Fruit fly (Drosophila melanogaster) whole organism, wandering third instar larva: ENCODE data around the gene CG14326.

ENCODE experiments used
- Abd-B ChIP-seq: fragments of >200 bp; optimal IDR thresholded peaks from 2 replicates; lab custom pipeline; 2017; ENCODE audit warnings: missing biosample characterization, missing genetic modification characterization
- CrebA ChIP-seq: fragments of 200-800 bp; sonication (Bioruptor generic); optimal IDR thresholded peaks from 2 replicates; lab custom pipeline; 2016; ENCODE audit warnings: missing biosample characterization, mild to moderate bottlenecking, missing genetic modification characterization, borderline replicate concordance
- HLH106 ChIP-seq: fragments of 200-800 bp; optimal IDR thresholded peaks from 3 replicates; lab custom pipeline; 2019; ENCODE audit warnings: missing biosample characterization, mild to moderate bottlenecking, missing genetic modification characterization, moderate library complexity
- Hnf4 ChIP-seq: fragments of 200-800 bp; sonication (Bioruptor generic); optimal IDR thresholded peaks from 2 replicates; lab custom pipeline; 2016; ENCODE audit warnings: missing biosample characterization, mild to moderate bottlenecking, missing genetic modification characterization
- Hr78 ChIP-seq: fragments of >200 bp; optimal IDR thresholded peaks from 2 replicates; lab custom pipeline; 2017; ENCODE audit warnings: missing biosample characterization, missing genetic modification characterization
- Hr83 ChIP-seq: fragments of 200-300 bp; sonication (Bioruptor generic); optimal IDR thresholded peaks from 2 replicates; lab custom pipeline; 2016; ENCODE audit warnings: missing biosample characterization, mild to moderate bottlenecking, missing genetic modification characterization, moderate library complexity; ENCODE audit not compliant: poor library complexity, severe bottlenecking
- Jra ChIP-seq: sonication (Bioruptor generic); optimal IDR thresholded peaks from 2 replicates; lab custom pipeline; 2016; ENCODE audit warnings: missing biosample characterization, missing genetic modification characterization
- Myc ChIP-seq: fragments of >200 bp; optimal IDR thresholded peaks from 2 replicates; lab custom pipeline; 2017
- N ChIP-seq: fragments of >200 bp; optimal IDR thresholded peaks from 2 replicates; lab custom pipeline; 2018; ENCODE audit warnings: missing biosample characterization, missing external identifiers, missing genetic modification characterization
- Rel ChIP-seq, 2 experiments: fragments of 200-800 bp; sonication (Bioruptor generic) in 1 of 2; optimal IDR thresholded peaks; 2 replicates in 1 of 2; 3 replicates in 1 of 2; lab custom pipeline; 2016 to 2019; ENCODE audit warnings: mild to moderate bottlenecking in 2 of 2, missing biosample characterization in 2 of 2, missing genetic modification characterization in 2 of 2, moderate library complexity in 1 of 2
- Vsx2 ChIP-seq: fragments of 200-300, 225-300 bp; sonication (Bioruptor generic); optimal IDR thresholded peaks from 2 replicates; lab custom pipeline; 2018; ENCODE audit warnings: missing biosample characterization, missing genetic modification characterization; ENCODE audit not compliant: partially characterized antibody
- br ChIP-seq: fragments of 200-800 bp; sonication (Bioruptor generic); optimal IDR thresholded peaks from 2 replicates; lab custom pipeline; 2016; ENCODE audit warnings: missing biosample characterization, missing genetic modification characterization
- brk ChIP-seq: fragments of 200-800 bp; sonication (Bioruptor generic); optimal IDR thresholded peaks from 2 replicates; lab custom pipeline; 2016; ENCODE audit warnings: missing biosample characterization, mild to moderate bottlenecking, missing genetic modification characterization
- dl ChIP-seq, 2 experiments: fragments of 175-275, 200-275 bp in 1 of 2; fragments of 200-275 bp in 1 of 2; sonication (Bioruptor generic); optimal IDR thresholded peaks; lab custom pipeline; 2018; ENCODE audit warnings: mild to moderate bottlenecking in 2 of 2, missing biosample characterization in 2 of 2, missing genetic modification characterization in 2 of 2, moderate library complexity in 2 of 2; ENCODE audit not compliant: partially characterized antibody in 2 of 2, insufficient read depth in 1 of 2
- dsf ChIP-seq: sonication (Bioruptor generic); optimal IDR thresholded peaks from 2 replicates; lab custom pipeline; 2016; ENCODE audit warnings: missing biosample characterization, missing genetic modification characterization, borderline replicate concordance
- ey ChIP-seq: fragments of 200-800 bp; sonication (Bioruptor generic); optimal IDR thresholded peaks from 2 replicates; lab custom pipeline; 2016; ENCODE audit warnings: missing biosample characterization, missing genetic modification characterization
- fru ChIP-seq: fragments of 200-800 bp; sonication (Bioruptor generic); optimal IDR thresholded peaks from 3 replicates; lab custom pipeline; 2016; ENCODE audit warnings: missing biosample characterization, mild to moderate bottlenecking, missing genetic modification characterization
- h ChIP-seq: fragments of 200-800 bp; sonication (Bioruptor generic); optimal IDR thresholded peaks from 3 replicates; lab custom pipeline; 2016; ENCODE audit warnings: missing biosample characterization, mild to moderate bottlenecking, missing genetic modification characterization
- lola ChIP-seq: fragments of >200 bp; optimal IDR thresholded peaks from 2 replicates; lab custom pipeline; 2017; ENCODE audit warnings: missing biosample characterization, missing genetic modification characterization
- pan ChIP-seq: fragments of >200 bp; optimal IDR thresholded peaks from 2 replicates; lab custom pipeline; 2017
- psq ChIP-seq: fragments of 200-800 bp; sonication (Bioruptor generic); optimal IDR thresholded peaks from 3 replicates; lab custom pipeline; 2017; ENCODE audit warnings: missing biosample characterization, mild to moderate bottlenecking, missing genetic modification characterization, moderate library complexity
- sv ChIP-seq: fragments of 200-800 bp; sonication (Bioruptor generic); optimal IDR thresholded peaks from 3 replicates; lab custom pipeline; 2016; ENCODE audit warnings: missing biosample characterization, missing genetic modification characterization
- tai ChIP-seq: sonication (Bioruptor generic); optimal IDR thresholded peaks from 2 replicates; lab custom pipeline; 2016; ENCODE audit warnings: missing biosample characterization, missing genetic modification characterization
- usp ChIP-seq: fragments of >200 bp; optimal IDR thresholded peaks from 2 replicates; lab custom pipeline; 2017; ENCODE audit warnings: missing biosample characterization, missing genetic modification characterization
- woc ChIP-seq: sonication (Bioruptor generic); optimal IDR thresholded peaks from 2 replicates; lab custom pipeline; 2016; ENCODE audit warnings: missing biosample characterization, mild to moderate bottlenecking, missing genetic modification characterization

CG14326 gene

DNA sequence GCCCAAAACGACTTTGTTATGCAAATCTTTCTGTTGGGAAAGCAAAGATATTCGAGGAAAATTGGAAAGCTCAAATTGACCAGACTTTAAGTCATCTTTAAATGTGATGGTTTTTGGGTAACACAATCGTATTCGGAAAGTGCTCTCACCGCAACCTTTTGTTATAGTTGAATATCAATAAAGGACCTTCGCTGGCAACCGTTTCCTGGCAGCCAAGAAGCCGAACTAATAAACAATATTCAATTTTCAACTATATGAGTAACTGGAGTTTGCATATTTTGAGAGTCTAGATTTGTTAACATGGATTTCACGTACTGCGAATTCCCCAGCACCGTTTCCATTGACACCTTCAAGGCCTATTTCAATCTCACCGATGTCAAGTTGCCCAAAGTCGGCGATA lies 7.9 kb downstream of the CG14326 start, which contains the start of gene CG14325:
TSS of gene CG14325 (plus strand) at position 301 of the 400 bp plus-strand sequence.
- TF ChIP-seq woc (GFP tag; lab: Kevin White, UChicago) (no peak), h (no peak), Abd-B (GFP tag; lab: Kevin White, UChicago) (no peak), psq (GFP tag; lab: Kevin White, UChicago) (no peak), dsf (GFP tag; lab: Kevin White, UChicago) (no peak), pan (lab: Kevin White, UChicago) (no peak)

DNA sequence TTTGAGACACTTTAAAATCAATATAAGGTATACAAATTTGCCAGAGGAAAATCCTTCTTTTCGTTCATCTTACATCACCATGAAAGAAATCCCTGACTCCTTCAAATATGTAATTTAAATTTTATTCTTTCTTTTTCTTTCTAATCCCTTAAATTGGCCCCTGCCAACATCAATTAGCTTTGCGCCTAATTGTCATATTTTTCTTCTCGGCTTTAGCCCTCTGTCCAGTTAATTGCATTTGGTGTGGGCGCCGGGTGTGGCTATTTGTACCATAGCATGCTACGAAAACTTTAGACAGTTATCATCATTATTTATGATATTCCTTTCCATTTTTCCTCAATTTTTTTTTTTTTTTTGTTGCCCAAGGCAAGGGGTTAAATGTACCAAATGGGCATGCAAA lies 11.5 kb downstream of the CG14326 start, which contains the start of gene CG43175:
TSS of gene CG43175 (plus strand) at position 301 of the 400 bp plus-strand sequence.
- TF ChIP-seq fru (GFP tag; lab: Kevin White, UChicago), result no peak
- TF ChIP-seq brk (GFP tag; lab: Kevin White, UChicago), result no peak
- TF ChIP-seq dl (GFP tag; optimal IDR thresholded peaks at IDR 0.05; lab: Kevin White, UChicago; ENCODE audit: insufficient read depth in 1 of 2, partially characterized antibody in 2 of 2), result no peak
- no peak for TF ChIP-seq Myc (lab: Kevin White, UChicago)
- TF ChIP-seq ey (GFP tag; lab: Kevin White, UChicago), result no peak
- TF ChIP-seq sv, result no peak
- no peak for TF ChIP-seq Abd-B (GFP tag; lab: Kevin White, UChicago)
- no peak for TF ChIP-seq Jra (GFP tag; lab: Kevin White, UChicago)
- no peak for TF ChIP-seq Hr78 (GFP tag; lab: Kevin White, UChicago)
- TF ChIP-seq, all 38 proteins: peak for 0

DNA sequence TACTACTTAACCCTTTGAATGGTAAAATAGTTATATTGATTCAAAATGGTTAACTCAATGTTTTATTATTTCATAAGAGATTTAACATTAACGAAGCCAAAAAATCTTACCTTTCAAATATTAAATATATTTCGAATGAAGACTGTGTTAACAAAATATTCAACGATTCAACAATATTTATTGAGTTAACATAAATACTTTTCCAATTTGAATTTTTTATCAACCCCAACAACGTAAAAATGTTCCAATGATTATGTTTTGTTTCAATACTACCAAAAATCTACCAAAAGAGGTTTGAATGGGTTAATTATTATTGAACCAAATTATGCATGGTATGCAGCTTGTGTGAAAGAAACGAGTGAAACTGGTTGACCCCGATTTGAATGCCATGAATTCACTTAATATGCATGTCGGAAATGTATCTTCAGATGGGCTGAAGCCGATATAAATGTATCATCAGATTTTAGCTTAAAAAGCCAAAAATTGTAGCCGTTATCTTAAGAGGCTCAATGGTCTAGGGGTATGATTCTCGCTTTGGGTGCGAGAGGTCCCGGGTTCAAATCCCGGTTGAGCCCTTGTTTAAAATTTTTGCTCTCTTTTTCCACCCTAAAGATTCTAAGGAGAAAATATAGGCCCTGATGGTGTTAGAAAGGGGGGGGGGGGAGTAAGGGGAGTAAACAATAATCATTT lies 12.4 kb downstream of the CG14326 start:
- TF ChIP-seq fru (GFP tag; lab: Kevin White, UChicago) (no peak), ey (GFP tag; lab: Kevin White, UChicago) (no peak), woc (GFP tag; lab: Kevin White, UChicago) (no peak), usp (GFP tag; lab: Kevin White, UChicago) (no peak), br (no peak), Hr78 (GFP tag; lab: Kevin White, UChicago) (no peak), N (no peak), lola (GFP tag; lab: Kevin White, UChicago) (no peak), brk (GFP tag; lab: Kevin White, UChicago) (no peak), dl (GFP tag; optimal IDR thresholded peaks at IDR 0.05; lab: Kevin White, UChicago; ENCODE audit: insufficient read depth in 1 of 2, partially characterized antibody in 2 of 2) (no peak), Hnf4 (GFP tag; lab: Kevin White, UChicago) (no peak), pan (lab: Kevin White, UChicago) (no peak), Jra (GFP tag; lab: Kevin White, UChicago) (no peak), tai (GFP tag; lab: Kevin White, UChicago) (no peak), Myc (lab: Kevin White, UChicago) (no peak), h (no peak)
- TF ChIP-seq, all 38 proteins: peak for 0

DNA sequence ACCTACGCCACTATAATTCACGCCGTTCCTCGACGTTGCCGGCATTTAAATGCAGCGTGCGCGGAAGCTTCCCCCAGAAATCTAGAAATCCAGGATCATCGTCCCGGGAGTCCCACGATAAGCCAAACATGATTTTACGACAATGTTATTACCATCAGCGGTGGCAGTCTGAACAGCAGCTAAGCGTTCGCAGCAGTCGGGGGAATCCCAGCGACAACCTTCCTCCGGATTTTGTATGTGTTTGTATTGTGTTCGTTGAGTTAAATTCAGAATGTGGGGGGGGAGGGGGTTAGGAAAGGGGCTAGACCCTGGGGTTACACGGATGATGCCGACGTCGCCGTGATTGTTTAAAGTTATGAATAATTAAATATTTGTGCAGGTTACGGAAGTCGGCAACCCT lies 25.1 kb downstream of the CG14326 start:
- TF ChIP-seq Hr83 (GFP tag; lab: Kevin White, UChicago) (no peak), Rel (GFP tag; optimal IDR thresholded peaks at IDR 0.05; lab: Kevin White, UChicago) (no peak), Rel (tag; optimal IDR thresholded peaks at IDR 0.05; lab: Kevin White, UChicago) (peak; percentile 72)
- TF ChIP-seq, all 38 proteins: peak for 1

DNA sequence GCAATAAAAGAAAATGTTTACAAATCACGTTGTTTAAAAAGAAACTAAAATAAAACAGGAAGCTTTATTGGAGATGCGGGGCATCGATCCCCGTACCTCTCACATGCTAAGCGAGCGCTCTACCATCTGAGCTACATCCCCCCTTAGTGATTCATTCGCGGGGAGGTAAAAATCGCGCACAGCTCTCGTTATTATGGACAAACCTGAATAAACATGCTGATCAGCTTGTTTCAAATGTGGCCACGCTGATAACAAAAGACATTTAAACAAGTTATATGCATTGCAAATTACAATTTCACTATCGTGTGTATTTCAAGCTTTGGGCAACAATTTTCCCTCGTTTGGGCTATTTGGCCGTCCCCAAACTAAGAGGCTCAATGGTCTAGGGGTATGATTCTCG lies 26.3 kb downstream of the CG14326 start:
- TF ChIP-seq Hr83 (GFP tag; lab: Kevin White, UChicago), result no peak
- no peak for TF ChIP-seq Vsx2 (GFP tag; lab: Kevin White, UChicago)
- no peak for TF ChIP-seq Rel (GFP tag; optimal IDR thresholded peaks at IDR 0.05; lab: Kevin White, UChicago)
- TF ChIP-seq Rel (tag; optimal IDR thresholded peaks at IDR 0.05; lab: Kevin White, UChicago), result peak; percentile 16
- no peak for TF ChIP-seq N
- TF ChIP-seq, all 38 proteins: peak for 1

DNA sequence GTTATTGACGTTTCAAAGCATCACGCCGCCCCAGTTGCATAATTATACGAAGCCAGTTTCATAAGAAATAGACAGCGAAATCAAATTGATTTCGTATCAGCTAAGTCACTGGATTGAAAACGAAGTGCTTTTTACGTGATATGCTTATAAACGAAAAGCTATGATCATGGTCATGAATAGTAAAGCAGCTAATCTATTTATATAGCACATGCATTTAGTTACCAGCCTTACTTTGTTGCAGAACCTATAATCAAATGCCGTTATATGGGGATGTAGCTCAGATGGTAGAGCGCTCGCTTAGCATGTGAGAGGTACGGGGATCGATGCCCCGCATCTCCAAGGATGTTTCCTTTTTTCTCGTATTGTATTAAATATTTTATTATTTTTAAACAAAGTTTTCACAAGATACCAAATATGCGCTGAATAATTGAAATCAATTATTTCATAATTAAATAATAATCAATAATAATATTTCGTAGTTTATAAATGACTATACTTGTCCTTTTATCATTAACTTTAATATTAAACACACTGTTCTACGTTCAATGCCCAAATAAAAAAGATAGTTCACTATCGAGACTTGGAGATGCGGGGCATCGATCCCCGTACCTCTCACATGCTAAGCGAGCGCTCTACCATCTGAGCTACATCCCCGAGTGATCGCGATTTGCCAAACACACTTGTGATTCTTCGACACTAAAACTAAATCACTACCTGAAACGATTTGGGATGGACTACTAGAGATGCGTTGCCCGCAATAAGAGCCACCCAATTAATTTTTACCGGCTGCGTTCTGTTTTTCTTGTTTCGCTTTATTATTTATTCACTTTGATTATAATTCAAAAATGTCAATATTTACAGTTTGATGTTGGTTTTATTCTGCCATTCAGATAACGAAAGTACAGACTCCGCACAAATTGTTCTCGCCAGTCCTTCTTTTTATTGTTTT lies 27.5 kb downstream of the CG14326 start:
- TF ChIP-seq HLH106 (tag; lab: Kevin White, UChicago), result peak; percentile 6
- TF ChIP-seq lola (GFP tag; lab: Kevin White, UChicago), result no peak
- TF ChIP-seq woc (GFP tag; lab: Kevin White, UChicago), result peak; percentile 52
- no peak for TF ChIP-seq Hr78 (GFP tag; lab: Kevin White, UChicago)
- no peak for TF ChIP-seq psq (GFP tag; lab: Kevin White, UChicago)
- TF ChIP-seq h, result no peak
- TF ChIP-seq CrebA (GFP tag; lab: Kevin White, UChicago), result peak; percentile 30
- TF ChIP-seq ey (GFP tag; lab: Kevin White, UChicago), result peak; percentile 4
- no peak for TF ChIP-seq brk (GFP tag; lab: Kevin White, UChicago)
- TF ChIP-seq Myc (lab: Kevin White, UChicago), result peak; percentile 12
